Worm (Caenorhabditis elegans) whole organism, L3 larva: ENCODE results near the gene T11G6.4.

Source experiments
- ceh-82 ChIP-seq: fragments of 150-350 bp; optimal IDR thresholded peaks from 2 replicates; lab custom pipeline; 2014; ENCODE audit warnings: missing biosample characterization, missing genetic modification characterization
- elt-3 ChIP-seq, 3 experiments: fragments of 150-350 bp in 1 of 3; sonication (generic microtip) in 2 of 3; optimal IDR thresholded peaks; 2 replicates in 2 of 3; 4 replicates in 1 of 3; lab custom pipeline; 2014 to 2017; ENCODE audit warnings: missing biosample characterization in 3 of 3, missing genetic modification characterization in 3 of 3
- fkh-10 ChIP-seq: sonication (generic microtip); optimal IDR thresholded peaks from 2 replicates; lab custom pipeline; 2017; ENCODE audit warnings: missing biosample characterization, missing genetic modification reagents, missing genetic modification characterization
- fkh-2 ChIP-seq: fragments of 150-350 bp; optimal IDR thresholded peaks from 2 replicates; lab custom pipeline; 2014; ENCODE audit warnings: missing biosample characterization, missing genetic modification reagents, missing genetic modification characterization
- lin-39 ChIP-seq: fragments of 150-350 bp; optimal IDR thresholded peaks from 2 replicates; lab custom pipeline; 2018; ENCODE audit warnings: missing biosample characterization, missing genetic modification reagents, missing genetic modification characterization
- nhr-12 ChIP-seq: fragments of 150-350 bp; optimal IDR thresholded peaks from 2 replicates; lab custom pipeline; 2014; ENCODE audit warnings: missing biosample characterization, missing genetic modification characterization
- nhr-25 ChIP-seq: sonication (generic microtip); optimal IDR thresholded peaks from 2 replicates; lab custom pipeline; 2017; ENCODE audit warnings: missing biosample characterization, missing genetic modification characterization
- nhr-76 ChIP-seq: fragments of 150-350 bp; sonication (generic microtip); optimal IDR thresholded peaks from 5 replicates; lab custom pipeline; 2014; ENCODE audit warnings: missing biosample characterization, missing genetic modification characterization
- nhr-77 ChIP-seq: fragments of 150-350 bp; optimal IDR thresholded peaks from 2 replicates; lab custom pipeline; 2014; ENCODE audit warnings: missing biosample characterization, missing genetic modification characterization
- pqm-1 ChIP-seq: fragments of 150-350 bp; optimal IDR thresholded peaks from 2 replicates; lab custom pipeline; 2017; ENCODE audit warnings: missing biosample characterization, missing genetic modification characterization, inconsistent platforms
- skn-1 ChIP-seq: fragments of 150-350 bp; optimal IDR thresholded peaks from 2 replicates; lab custom pipeline; 2014; ENCODE audit warnings: missing biosample characterization, missing genetic modification characterization
- unc-62 ChIP-seq: fragments of 150-350 bp; sonication (generic microtip); optimal IDR thresholded peaks from 4 replicates; lab custom pipeline; 2014; ENCODE audit warnings: missing biosample characterization, missing genetic modification reagents, missing genetic modification characterization
- zag-1 ChIP-seq: fragments of 150-350 bp; optimal IDR thresholded peaks from 2 replicates; lab custom pipeline; 2014; ENCODE audit warnings: missing biosample characterization, missing genetic modification characterization
- ztf-4 ChIP-seq: fragments of 150-350 bp; optimal IDR thresholded peaks from 2 replicates; lab custom pipeline; 2014; ENCODE audit warnings: missing biosample characterization, missing genetic modification characterization

DNA sequence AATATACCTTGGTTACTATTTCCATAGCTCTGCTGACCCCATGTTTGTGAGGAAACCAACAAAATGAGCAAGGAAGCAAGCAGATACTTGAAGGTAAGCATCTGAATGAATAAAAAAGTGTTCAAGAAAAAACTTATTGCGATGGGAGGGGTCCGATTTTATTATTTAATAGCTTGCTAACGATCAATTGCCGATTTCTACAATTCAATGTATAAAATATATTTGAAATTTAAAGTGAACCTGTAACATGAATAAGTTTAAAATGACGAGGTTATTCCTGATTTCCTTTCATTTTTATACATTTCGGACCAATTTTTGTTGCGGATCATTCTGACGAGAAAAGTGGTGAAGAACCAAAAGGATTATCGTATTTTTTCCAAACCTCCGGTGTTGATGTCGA, 44.8 kb upstream of the T11G6.4 start, which contains the start of gene srlf-13:
- TF ChIP-seq fkh-10 (GFP tag; lab: Kevin White, UChicago) (no peak), pqm-1 (tag; lab: Kevin White, UChicago) (no peak), nhr-12 (tag; lab: Kevin White, UChicago) (no peak), elt-3 (tag; optimal IDR thresholded peaks at IDR 0.05; lab: Kevin White, UChicago) (no peak), fkh-2 (tag; lab: Kevin White, UChicago) (no peak), unc-62 (GFP tag; lab: Kevin White, UChicago) (no peak), nhr-25 (tag; lab: Kevin White, UChicago) (no peak), ztf-4 (tag; lab: Kevin White, UChicago) (no peak), skn-1 (tag; lab: Kevin White, UChicago) (no peak), lin-39 (no peak), nhr-76 (no peak), zag-1 (no peak), nhr-77 (tag; lab: Kevin White, UChicago) (no peak), ceh-82 (tag; lab: Kevin White, UChicago) (no peak)
